Fruit fly (Drosophila melanogaster) whole organism, embryonic: Measurements from ENCODE around the gene RabX6.
A peak's percentile ranks its signal among the peaks of the same experiment; 100 is the strongest.

Experiments
- CG10565 ChIP-seq: fragments of 200-800 bp; sonication (Bioruptor generic); optimal IDR thresholded peaks from 3 replicates; lab custom pipeline; 2016; ENCODE audit warnings: missing biosample characterization, mild to moderate bottlenecking, missing genetic modification characterization
- CG12155 ChIP-seq: fragments of 200-800 bp; sonication (Bioruptor generic); optimal IDR thresholded peaks from 3 replicates; lab custom pipeline; 2016; ENCODE audit warnings: missing biosample characterization, missing genetic modification characterization
- CG13424 ChIP-seq: fragments of 200-800 bp; sonication (Bioruptor generic); optimal IDR thresholded peaks from 2 replicates; lab custom pipeline; 2019; ENCODE audit warnings: missing biosample characterization, mild to moderate bottlenecking, missing genetic modification characterization, moderate library complexity
- CG14014 ChIP-seq: fragments of 200-800 bp; sonication (Bioruptor generic); IDR thresholded peaks from 2 replicates; pipeline ENCODE4 v1.3.6; 2022; ENCODE audit warnings: missing biosample characterization, missing genetic modification characterization
- CG15011 ChIP-seq: fragments of 200-800 bp; sonication (Bioruptor generic); optimal IDR thresholded peaks from 3 replicates; lab custom pipeline; 2018; ENCODE audit warnings: missing biosample characterization, mild to moderate bottlenecking, missing genetic modification characterization
- CG31388 ChIP-seq: fragments of 200-800 bp; sonication (Bioruptor generic); optimal IDR thresholded peaks from 2 replicates; lab custom pipeline; 2016; ENCODE audit warnings: missing biosample characterization, missing genetic modification characterization
- CG31441 ChIP-seq: fragments of 200-800 bp; sonication (Bioruptor generic); IDR thresholded peaks from 2 replicates; pipeline ENCODE4 v1.3.6; 2022; ENCODE audit warnings: missing biosample characterization, missing genetic modification characterization
- CG3838 ChIP-seq: fragments of 200-800 bp; sonication (Bioruptor generic); optimal IDR thresholded peaks from 3 replicates; lab custom pipeline; 2016; ENCODE audit warnings: missing biosample characterization, missing genetic modification characterization
- CG4282 ChIP-seq: fragments of 200-800 bp; sonication (Bioruptor generic); optimal IDR thresholded peaks from 2 replicates; lab custom pipeline; 2016; ENCODE audit warnings: missing biosample characterization, missing genetic modification characterization
- CG4360 ChIP-seq: fragments of 200-800 bp; sonication (Bioruptor generic); IDR thresholded peaks from 2 replicates; pipeline ENCODE4 v1.3.6; 2022; ENCODE audit warnings: missing biosample characterization, missing genetic modification characterization
- CG4404 ChIP-seq: fragments of 200-800 bp; sonication (Bioruptor generic); IDR thresholded peaks from 2 replicates; pipeline ENCODE4 v1.3.6; 2022; ENCODE audit warnings: missing biosample characterization, missing genetic modification characterization
- CG6689 ChIP-seq: fragments of 200-800 bp; sonication (Bioruptor generic); IDR thresholded peaks from 2 replicates; pipeline ENCODE4 v1.3.6; 2022; ENCODE audit warnings: missing biosample characterization, missing genetic modification characterization
- CG6854 ChIP-seq: fragments of 200-800 bp; sonication (Bioruptor generic); optimal IDR thresholded peaks from 3 replicates; lab custom pipeline; 2017; ENCODE audit warnings: missing biosample characterization, mild to moderate bottlenecking, missing genetic modification characterization
- CG7745 ChIP-seq: fragments of 200-800 bp; sonication (Bioruptor generic); optimal IDR thresholded peaks from 2 replicates; lab custom pipeline; 2018; ENCODE audit warnings: missing biosample characterization, mild to moderate bottlenecking, missing genetic modification characterization, moderate library complexity
- CG9932 ChIP-seq: fragments of 200-800 bp; sonication (Bioruptor generic); IDR thresholded peaks from 2 replicates; pipeline ENCODE4 v1.3.6; 2022; ENCODE audit warnings: missing biosample characterization, missing genetic modification characterization
- Camta ChIP-seq: fragments of 200-800 bp; sonication (Bioruptor generic); optimal IDR thresholded peaks from 2 replicates; lab custom pipeline; 2016; ENCODE audit warnings: missing biosample characterization, missing genetic modification characterization
- CrebB ChIP-seq: fragments of 200-800 bp; sonication (Bioruptor generic); optimal IDR thresholded peaks from 3 replicates; lab custom pipeline; 2018; ENCODE audit warnings: missing biosample characterization, mild to moderate bottlenecking, missing genetic modification characterization
- Dek ChIP-seq: fragments of 200-800 bp; sonication (Bioruptor generic); optimal IDR thresholded peaks from 3 replicates; lab custom pipeline; 2019; ENCODE audit warnings: missing biosample characterization, mild to moderate bottlenecking, missing genetic modification characterization, moderate library complexity
- E2f2 ChIP-seq: fragments of 200-800 bp; sonication (Bioruptor generic); IDR thresholded peaks from 2 replicates; pipeline ENCODE4 v1.3.6; 2022; ENCODE audit warnings: missing biosample characterization, missing genetic modification characterization
- ERR ChIP-seq: fragments of 200-800 bp; sonication (Bioruptor generic); optimal IDR thresholded peaks from 2 replicates; lab custom pipeline; 2016; ENCODE audit warnings: missing biosample characterization, missing genetic modification characterization
- H15 ChIP-seq: fragments of 200-800 bp; sonication (Bioruptor generic); IDR thresholded peaks from 3 replicates; pipeline ENCODE4 v1.3.6; 2022; ENCODE audit warnings: missing biosample characterization, missing genetic modification characterization
- Hand ChIP-seq: fragments of 200-800 bp; sonication (Bioruptor generic); optimal IDR thresholded peaks from 2 replicates; lab custom pipeline; 2017; ENCODE audit warnings: mild to moderate bottlenecking, missing biosample characterization, missing genetic modification reagents, missing genetic modification characterization
- Lhr ChIP-seq: fragments of 200-800 bp; sonication (Bioruptor generic); optimal IDR thresholded peaks from 3 replicates; lab custom pipeline; 2017; ENCODE audit warnings: mild to moderate bottlenecking, missing biosample characterization, missing genetic modification reagents, missing genetic modification characterization
- NC2β ChIP-seq: fragments of 200-800 bp; sonication (Bioruptor generic); optimal IDR thresholded peaks from 2 replicates; lab custom pipeline; 2016; ENCODE audit warnings: missing biosample characterization, missing genetic modification characterization
- Oaz ChIP-seq: fragments of 200-800 bp; sonication (Bioruptor generic); IDR thresholded peaks from 2 replicates; pipeline ENCODE4 v1.3.6; 2022; ENCODE audit warnings: missing biosample characterization, missing genetic modification characterization
- PHDP ChIP-seq: fragments of 200-800 bp; sonication (Bioruptor generic); optimal IDR thresholded peaks from 3 replicates; lab custom pipeline; 2018; ENCODE audit warnings: missing biosample characterization, mild to moderate bottlenecking, missing genetic modification characterization, moderate library complexity
- Trl ChIP-seq, 3 experiments: fragments of >200 bp in 2 of 3; fragments of 200-800 bp in 1 of 3; sonication (Bioruptor generic) in 1 of 3; optimal IDR thresholded peaks; 2 replicates in 1 of 3; 3 replicates in 2 of 3; lab custom pipeline; 2016 to 2017; ENCODE audit warnings: missing biosample characterization in 1 of 3, missing genetic modification characterization in 1 of 3
- dm ChIP-seq: fragments of 200-800 bp; sonication (Bioruptor generic); optimal IDR thresholded peaks from 3 replicates; lab custom pipeline; 2016; ENCODE audit warnings: missing biosample characterization, missing genetic modification characterization
- eve ChIP-seq, 2 experiments: fragments of >200 bp; optimal IDR thresholded peaks; 2 replicates each; lab custom pipeline; 2017; ENCODE audit warnings: missing biosample characterization in 2 of 2, missing genetic modification characterization in 2 of 2
- fd64A ChIP-seq: fragments of 200-800 bp; sonication (Bioruptor generic); optimal IDR thresholded peaks from 3 replicates; lab custom pipeline; 2018; ENCODE audit warnings: missing biosample characterization, mild to moderate bottlenecking, missing genetic modification characterization
- fd96Cb ChIP-seq: fragments of 200-800 bp; sonication (Bioruptor generic); optimal IDR thresholded peaks from 2 replicates; lab custom pipeline; 2018; ENCODE audit warnings: missing biosample characterization, mild to moderate bottlenecking, missing genetic modification characterization, moderate library complexity
- fu2 ChIP-seq: fragments of 200-800 bp; sonication (Bioruptor generic); optimal IDR thresholded peaks from 2 replicates; lab custom pipeline; 2016; ENCODE audit warnings: missing biosample characterization, missing genetic modification characterization
- jigr1 ChIP-seq: fragments of 200-800 bp; sonication (Bioruptor generic); IDR thresholded peaks from 3 replicates; pipeline ENCODE4 v1.3.6; 2022; ENCODE audit warnings: missing biosample characterization, missing genetic modification characterization
- klu ChIP-seq: fragments of 200-800 bp; sonication (Bioruptor generic); IDR thresholded peaks from 2 replicates; pipeline ENCODE4 v1.3.6; 2022; ENCODE audit warnings: missing biosample characterization, missing genetic modification characterization
- lilli ChIP-seq: fragments of 200-800 bp; sonication (Bioruptor generic); optimal IDR thresholded peaks from 3 replicates; lab custom pipeline; 2016; ENCODE audit warnings: missing biosample characterization, missing genetic modification characterization
- pfk ChIP-seq: fragments of 200-800 bp; sonication (Bioruptor generic); optimal IDR thresholded peaks from 2 replicates; lab custom pipeline; 2018; ENCODE audit warnings: missing biosample characterization, mild to moderate bottlenecking, missing genetic modification characterization, moderate library complexity
- pzg ChIP-seq: fragments of 200-800 bp; sonication (Bioruptor generic); optimal IDR thresholded peaks from 3 replicates; lab custom pipeline; 2018; ENCODE audit warnings: missing biosample characterization, mild to moderate bottlenecking, missing genetic modification characterization, moderate library complexity
- rib ChIP-seq: fragments of 200-800 bp; sonication (Bioruptor generic); IDR thresholded peaks from 2 replicates; pipeline ENCODE4 v1.3.6; 2022; ENCODE audit warnings: missing biosample characterization, missing genetic modification characterization
- sd ChIP-seq: fragments of 200-800 bp; sonication (Bioruptor generic); optimal IDR thresholded peaks from 3 replicates; lab custom pipeline; 2018; ENCODE audit warnings: missing biosample characterization, mild to moderate bottlenecking, missing genetic modification characterization, moderate library complexity
- so ChIP-seq: fragments of 200-800 bp; sonication (Bioruptor generic); IDR thresholded peaks from 3 replicates; pipeline ENCODE4 v1.3.6; 2022; ENCODE audit warnings: missing biosample characterization, missing genetic modification characterization
- sug ChIP-seq: fragments of 200-800 bp; optimal IDR thresholded peaks from 2 replicates; lab custom pipeline; 2019; ENCODE audit warnings: missing biosample characterization, mild to moderate bottlenecking, missing genetic modification characterization, moderate library complexity
- tgo ChIP-seq: fragments of 200-800 bp; sonication (Bioruptor generic); IDR thresholded peaks from 3 replicates; pipeline ENCODE4 v1.3.6; 2022; ENCODE audit warnings: missing biosample characterization, missing genetic modification characterization
- trem ChIP-seq: fragments of 200-800 bp; optimal IDR thresholded peaks from 3 replicates; lab custom pipeline; 2019; ENCODE audit warnings: missing biosample characterization, mild to moderate bottlenecking, missing genetic modification characterization, moderate library complexity
- trh ChIP-seq: fragments of 200-800 bp; sonication (Bioruptor generic); optimal IDR thresholded peaks from 2 replicates; lab custom pipeline; 2016; ENCODE audit warnings: missing biosample characterization, missing genetic modification characterization
- usp ChIP-seq: fragments of >200 bp; optimal IDR thresholded peaks from 2 replicates; lab custom pipeline; 2017; ENCODE audit warnings: missing biosample characterization, missing genetic modification characterization
- wor ChIP-seq: fragments of 200-800 bp; sonication (Bioruptor generic); IDR thresholded peaks from 2 replicates; pipeline ENCODE4 v1.3.6; 2022; ENCODE audit warnings: missing biosample characterization, missing genetic modification characterization
- zf30C ChIP-seq: fragments of 200-800 bp; sonication (Bioruptor generic); optimal IDR thresholded peaks from 3 replicates; lab custom pipeline; 2018; ENCODE audit warnings: missing biosample characterization, mild to moderate bottlenecking, missing genetic modification characterization
- zfh2 ChIP-seq: fragments of 200-800 bp; sonication (Bioruptor generic); optimal IDR thresholded peaks from 2 replicates; lab custom pipeline; 2016; ENCODE audit warnings: missing biosample characterization, missing genetic modification characterization

Gene RabX6

dm6 chr3L:699368-700150, 9.2 kb downstream of the RabX6 start (continued):
- TF ChIP-seq sug (tag; lab: Kevin White, UChicago) = peak; percentile 54
- TF ChIP-seq PHDP (tag; lab: Kevin White, UChicago) = peak; percentile 30
- TF ChIP-seq Oaz (GFP tag; lab: Robert Waterston, UW) = no peak
- no peak for TF ChIP-seq fd64A (GFP tag; lab: Kevin White, UChicago)
- TF ChIP-seq CrebB (tag; lab: Kevin White, UChicago) = no peak
- TF ChIP-seq CG10565 = no peak
- TF ChIP-seq CG31388 (GFP tag; lab: Kevin White, UChicago) = no peak
- TF ChIP-seq CG31441 (GFP tag; lab: Robert Waterston, UW) = 0 out of 2 replicates have a peak, but pooled peaks have one; percentile 45
- no peak for TF ChIP-seq trem (tag; lab: Kevin White, UChicago)
- TF ChIP-seq dm = no peak
- TF ChIP-seq Camta (GFP tag; lab: Kevin White, UChicago) = peak; percentile 8
- peak; percentile 43; the same call in 1 of the 2 replicates for TF ChIP-seq klu (GFP tag; lab: Robert Waterston, UW)
- TF ChIP-seq NC2β (GFP tag; lab: Kevin White, UChicago) = no peak
- no peak for TF ChIP-seq CG6854 (GFP tag; lab: Kevin White, UChicago)
- TF ChIP-seq CG7745 (tag; lab: Kevin White, UChicago) = no peak
- TF ChIP-seq zfh2 (GFP tag; lab: Kevin White, UChicago) = peak; percentile 34
- TF ChIP-seq Hand (GFP tag; lab: Kevin White, UChicago) = peak; percentile 3
- no peak for TF ChIP-seq E2f2 (GFP tag; lab: Robert Waterston, UW)
- no peak for TF ChIP-seq usp (GFP tag; lab: Kevin White, UChicago)
- no peak for TF ChIP-seq ERR (GFP tag; lab: Kevin White, UChicago)
- peak; percentile 63 for TF ChIP-seq sd (tag; lab: Kevin White, UChicago)
- TF ChIP-seq fd96Cb (tag; lab: Kevin White, UChicago) = peak; percentile 22
- no peak for TF ChIP-seq Trl (optimal IDR thresholded peaks at IDR 0.05; lab: Kevin White, UChicago)
- TF ChIP-seq Trl (GFP tag; optimal IDR thresholded peaks at IDR 0.05; lab: Kevin White, UChicago) = no peak
- TF ChIP-seq trh (GFP tag; lab: Kevin White, UChicago) = no peak
- TF ChIP-seq so (GFP tag; lab: Robert Waterston, UW) = no peak
- TF ChIP-seq pfk (GFP tag; lab: Kevin White, UChicago) = no peak
- peak; percentile 7 for TF ChIP-seq Dek (tag; lab: Kevin White, UChicago)
- peak; percentile 39 for TF ChIP-seq CG15011 (GFP tag; lab: Kevin White, UChicago)
- TF ChIP-seq pzg (GFP tag; lab: Kevin White, UChicago) = no peak
- no peak for TF ChIP-seq eve (GFP tag; optimal IDR thresholded peaks at IDR 0.05; lab: Kevin White, UChicago)
- TF ChIP-seq jigr1 = no peak
- TF ChIP-seq H15 (GFP tag; lab: Robert Waterston, UW) = no peak
- no peak for TF ChIP-seq Lhr
- TF ChIP-seq CG4282 (GFP tag; lab: Kevin White, UChicago) = no peak
- TF ChIP-seq CG6689 (GFP tag; lab: Robert Waterston, UW) = no peak; the same call in 1 of the 2 replicates
- no peak for TF ChIP-seq CG3838 (GFP tag; lab: Kevin White, UChicago)
- no peak for TF ChIP-seq wor (GFP tag; lab: Robert Waterston, UW)
- TF ChIP-seq CG4360 = peak; percentile 92
- no peak for TF ChIP-seq tgo (GFP tag; lab: Robert Waterston, UW)
- TF ChIP-seq CG9932 = no peak; the same call in 1 of the 2 replicates
- peak; percentile 53 for TF ChIP-seq CG13424
- TF ChIP-seq rib (GFP tag; lab: Robert Waterston, UW) = no peak
- TF ChIP-seq lilli (GFP tag; lab: Kevin White, UChicago) = peak; percentile 52
- no peak for TF ChIP-seq CG4404 (GFP tag; lab: Robert Waterston, UW)
- no peak for TF ChIP-seq zf30C
- peak; percentile 24 for TF ChIP-seq CG12155 (GFP tag; lab: Kevin White, UChicago)
- TF ChIP-seq CG14014 (GFP tag; lab: Robert Waterston, UW) = no peak
- TF ChIP-seq fu2 = no peak
- TF ChIP-seq, all 482 proteins: peak for 160
